Fruit fly (Drosophila melanogaster) whole organism, wandering third instar larva: ENCODE data around the gene CG34001.

Experiments used
- Abd-B ChIP-seq: fragments of >200 bp; optimal IDR thresholded peaks from 2 replicates; lab custom pipeline; 2017; ENCODE audit warnings: missing biosample characterization, missing genetic modification characterization
- Dfd ChIP-seq: fragments of >200 bp; optimal IDR thresholded peaks from 2 replicates; lab custom pipeline; 2017; ENCODE audit warnings: missing biosample characterization, missing genetic modification characterization
- HLH106 ChIP-seq: fragments of 200-800 bp; optimal IDR thresholded peaks from 3 replicates; lab custom pipeline; 2019; ENCODE audit warnings: missing biosample characterization, mild to moderate bottlenecking, missing genetic modification characterization, moderate library complexity
- N ChIP-seq: fragments of >200 bp; optimal IDR thresholded peaks from 2 replicates; lab custom pipeline; 2018; ENCODE audit warnings: missing biosample characterization, missing external identifiers, missing genetic modification characterization
- dl ChIP-seq, 2 experiments: fragments of 175-275, 200-275 bp in 1 of 2; fragments of 200-275 bp in 1 of 2; sonication (Bioruptor generic); optimal IDR thresholded peaks; lab custom pipeline; 2018; ENCODE audit warnings: mild to moderate bottlenecking in 2 of 2, missing biosample characterization in 2 of 2, missing genetic modification characterization in 2 of 2, moderate library complexity in 2 of 2; ENCODE audit not compliant: partially characterized antibody in 2 of 2, insufficient read depth in 1 of 2
- foxo ChIP-seq, 2 experiments: fragments of 200-800 bp; sonication (Bioruptor generic); optimal IDR thresholded peaks; 2 replicates in 1 of 2; 3 replicates in 1 of 2; lab custom pipeline; 2016 to 2017; ENCODE audit warnings: missing biosample characterization in 2 of 2, missing genetic modification characterization in 2 of 2
- psq ChIP-seq: fragments of 200-800 bp; sonication (Bioruptor generic); optimal IDR thresholded peaks from 3 replicates; lab custom pipeline; 2017; ENCODE audit warnings: missing biosample characterization, mild to moderate bottlenecking, missing genetic modification characterization, moderate library complexity
- sv ChIP-seq: fragments of 200-800 bp; sonication (Bioruptor generic); optimal IDR thresholded peaks from 3 replicates; lab custom pipeline; 2016; ENCODE audit warnings: missing biosample characterization, missing genetic modification characterization

DNA sequence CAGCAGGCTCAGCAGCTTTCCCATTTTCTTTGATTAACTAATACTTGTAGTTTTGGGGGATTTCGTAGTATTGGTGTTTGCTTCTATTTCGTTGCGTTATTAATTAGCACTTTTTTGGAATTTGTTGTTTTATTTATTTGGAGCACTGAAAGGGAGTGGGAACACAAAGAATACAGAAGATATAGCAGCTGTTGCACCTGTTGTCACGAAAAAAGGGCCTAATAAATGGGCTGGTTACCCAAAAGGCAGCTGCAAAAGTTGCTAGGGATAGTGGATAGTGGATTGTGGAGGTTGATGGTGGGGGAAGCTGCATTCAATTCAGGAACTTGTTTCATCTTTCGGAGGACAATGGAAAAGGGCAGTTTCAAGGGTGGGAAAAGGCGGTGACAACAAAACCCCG lies 28.6 kb downstream of the CG34001 start:
- no peak for TF ChIP-seq psq
- no peak for TF ChIP-seq Abd-B (GFP tag; lab: Kevin White, UChicago)
- no peak for TF ChIP-seq Dfd (GFP tag; lab: Kevin White, UChicago)
- no peak for TF ChIP-seq foxo (GFP tag; optimal IDR thresholded peaks at IDR 0.05; lab: Kevin White, UChicago)
- TF ChIP-seq N (GFP tag; lab: Kevin White, UChicago) = no peak
- TF ChIP-seq sv (GFP tag; lab: Kevin White, UChicago) = no peak
- TF ChIP-seq dl (GFP tag; optimal IDR thresholded peaks at IDR 0.05; lab: Kevin White, UChicago; ENCODE audit: insufficient read depth in 1 of 2, partially characterized antibody in 2 of 2) = no peak
- no peak for TF ChIP-seq HLH106 (tag; lab: Kevin White, UChicago)
